Worm (Caenorhabditis elegans): ENCODE measurements around the gene Y38H8A.2.

- TF ChIP-seq ceh-31 (tag; optimal IDR thresholded peaks at IDR 0.05) (no peak), F13H6.1 (tag; optimal IDR thresholded peaks at IDR 0.05) (no peak)
These were observed 35.8 kb downstream of the Y38H8A.2 start for ce11 chrIV:13510049-13510448.
